Worm (Caenorhabditis elegans): ENCODE data around the gene rev-3.

DNA sequence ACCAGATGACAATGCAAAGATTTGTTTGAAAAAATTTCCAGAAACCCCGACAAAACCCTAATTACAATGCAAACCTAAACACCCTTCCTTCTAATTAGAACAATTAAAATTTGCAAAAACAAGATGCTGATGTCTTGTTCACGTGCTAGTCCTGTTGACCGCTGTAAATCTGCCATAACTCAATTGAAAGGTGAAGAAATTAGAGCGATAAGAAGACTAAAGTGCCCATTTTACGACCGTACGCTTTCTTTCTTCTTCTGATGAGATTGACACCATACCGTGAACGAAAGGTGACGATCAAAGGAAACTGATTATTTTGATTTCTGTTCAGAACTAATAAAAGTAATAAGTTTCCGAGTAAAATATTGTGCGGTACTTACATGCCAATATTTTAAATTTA is 23.1 kb upstream of the rev-3 start:
- TF ChIP-seq cog-1 (tag; optimal IDR thresholded peaks at IDR 0.05) = no peak
- TF ChIP-seq klf-2 (GFP tag; conservative IDR thresholded peaks at IDR 0.05) = no peak

Data from whole organism, midembryonic.